Worm (Caenorhabditis elegans) whole organism, midembryonic: ENCODE results near the gene srd-34.

Source experiments
- T22C8.4 ChIP-seq: fragments of 200-800 bp; sonication (Bioruptor generic); IDR thresholded peaks from 2 replicates; pipeline ENCODE4 v1.3.6; 2022; ENCODE audit warnings: missing genetic modification characterization, missing compliant biosample characterization
- flt-1 ChIP-seq: fragments of 200-800 bp; sonication (Bioruptor generic); IDR thresholded peaks from 2 replicates; pipeline ENCODE4 v1.3.6; 2022; ENCODE audit warnings: missing genetic modification characterization, missing compliant biosample characterization
- klf-2 ChIP-seq: fragments of 200-800 bp; sonication (Bioruptor generic); conservative IDR thresholded peaks from 2 replicates; pipeline ENCODE4 v1.3.6; 2022; ENCODE audit warnings: missing genetic modification reagents, missing genetic modification characterization, missing compliant biosample characterization
- med-1 ChIP-seq: sonication (generic microtip); optimal IDR thresholded peaks from 2 replicates; lab custom pipeline; 2017; ENCODE audit warnings: missing genetic modification characterization, mild to moderate bottlenecking, missing compliant biosample characterization, antibody characterized with exemption, missing genetic modification reagents; ENCODE audit not compliant: insufficient read depth
- ref-1 ChIP-seq: fragments of 200-800 bp; sonication (Bioruptor generic); conservative IDR thresholded peaks from 2 replicates; pipeline ENCODE4 v1.3.6; 2022; ENCODE audit warnings: missing genetic modification reagents, missing genetic modification characterization, missing compliant biosample characterization
- ztf-23 ChIP-seq: fragments of 200-800 bp; sonication (Bioruptor generic); IDR thresholded peaks from 2 replicates; pipeline ENCODE4 v1.3.6; 2022; ENCODE audit warnings: missing genetic modification reagents, missing genetic modification characterization, missing compliant biosample characterization
- ztf-29 ChIP-seq: fragments of 200-800 bp; sonication (Bioruptor generic); IDR thresholded peaks from 2 replicates; pipeline ENCODE4 v1.3.6; 2022; ENCODE audit warnings: missing genetic modification reagents, missing genetic modification characterization, missing compliant biosample characterization

ce11 chrV:10574197-10574596 is 25.3 kb upstream of the srd-34 start:
- no peak for TF ChIP-seq klf-2
- TF ChIP-seq ref-1 (GFP tag; lab: Robert Waterston, UW): no peak
- no peak for TF ChIP-seq med-1
- no peak for TF ChIP-seq T22C8.4 (GFP tag; lab: Robert Waterston, UW)
- no peak for TF ChIP-seq ztf-29 (GFP tag; lab: Robert Waterston, UW)
- no peak for TF ChIP-seq ztf-23
- no peak for TF ChIP-seq flt-1 (GFP tag; lab: Robert Waterston, UW)
